Worm (Caenorhabditis elegans): ENCODE data around the gene far-4.

DNA sequence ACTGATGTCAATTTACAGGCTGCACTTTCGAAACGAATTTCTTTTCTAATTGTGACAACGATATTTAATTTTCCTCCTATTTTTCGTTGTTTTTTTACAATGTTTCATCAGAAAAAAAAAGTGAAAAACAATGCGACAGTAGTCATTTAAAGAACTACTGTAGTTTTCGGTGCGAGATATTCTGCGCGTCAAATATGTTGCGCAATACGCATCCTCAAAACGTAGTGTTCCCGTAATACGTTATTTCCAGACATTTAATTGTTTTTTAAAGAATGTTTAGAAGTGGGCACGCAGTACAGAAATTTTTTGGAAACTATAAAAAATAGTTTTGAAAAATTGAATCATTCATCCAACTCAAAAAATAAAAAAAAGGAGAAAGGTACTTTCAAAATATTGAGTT lies 25.4 kb downstream of the far-4 start:
- TF ChIP-seq mab-5 (tag; optimal IDR thresholded peaks at IDR 0.05) (no peak), sem-2 (GFP tag; optimal IDR thresholded peaks at IDR 0.05) (no peak), elt-3 (tag; optimal IDR thresholded peaks at IDR 0.05) (no peak), pha-4 (tag; optimal IDR thresholded peaks at IDR 0.05) (no peak), elt-1 (tag; optimal IDR thresholded peaks at IDR 0.05; ENCODE audit: borderline replicate concordance, insufficient read depth) (no peak), unc-62 (GFP tag; optimal IDR thresholded peaks at IDR 0.05) (no peak), sptf-1 (tag; optimal IDR thresholded peaks at IDR 0.05) (no peak), snpc-4 (tag; optimal IDR thresholded peaks at IDR 0.05) (no peak)
